Worm (Caenorhabditis elegans) whole organism, midembryonic: ENCODE results near the gene pycr-4.

ENCODE experiments used
- T22C8.4 ChIP-seq: fragments of 200-800 bp; sonication (Bioruptor generic); IDR thresholded peaks from 2 replicates; pipeline ENCODE4 v1.3.6; 2022; ENCODE audit warnings: missing genetic modification characterization, missing compliant biosample characterization
- cog-1 ChIP-seq: sonication (generic microtip); optimal IDR thresholded peaks from 2 replicates; lab custom pipeline; 2016; ENCODE audit warnings: missing genetic modification characterization, missing compliant biosample characterization
- flt-1 ChIP-seq: fragments of 200-800 bp; sonication (Bioruptor generic); IDR thresholded peaks from 2 replicates; pipeline ENCODE4 v1.3.6; 2022; ENCODE audit warnings: missing genetic modification characterization, missing compliant biosample characterization
- klf-2 ChIP-seq: fragments of 200-800 bp; sonication (Bioruptor generic); conservative IDR thresholded peaks from 2 replicates; pipeline ENCODE4 v1.3.6; 2022; ENCODE audit warnings: missing genetic modification reagents, missing genetic modification characterization, missing compliant biosample characterization
- med-1 ChIP-seq: sonication (generic microtip); optimal IDR thresholded peaks from 2 replicates; lab custom pipeline; 2017; ENCODE audit warnings: missing genetic modification characterization, mild to moderate bottlenecking, missing compliant biosample characterization, antibody characterized with exemption, missing genetic modification reagents; ENCODE audit not compliant: insufficient read depth
- ref-1 ChIP-seq: fragments of 200-800 bp; sonication (Bioruptor generic); conservative IDR thresholded peaks from 2 replicates; pipeline ENCODE4 v1.3.6; 2022; ENCODE audit warnings: missing genetic modification reagents, missing genetic modification characterization, missing compliant biosample characterization
- tab-1 ChIP-seq: fragments of 200-800 bp; sonication (Bioruptor generic); IDR thresholded peaks from 2 replicates; pipeline ENCODE4 v1.3.6; 2022; ENCODE audit warnings: missing genetic modification characterization, missing compliant biosample characterization
- ztf-23 ChIP-seq: fragments of 200-800 bp; sonication (Bioruptor generic); IDR thresholded peaks from 2 replicates; pipeline ENCODE4 v1.3.6; 2022; ENCODE audit warnings: missing genetic modification reagents, missing genetic modification characterization, missing compliant biosample characterization
- ztf-29 ChIP-seq: fragments of 200-800 bp; sonication (Bioruptor generic); IDR thresholded peaks from 2 replicates; pipeline ENCODE4 v1.3.6; 2022; ENCODE audit warnings: missing genetic modification reagents, missing genetic modification characterization, missing compliant biosample characterization

pycr-4 gene

DNA sequence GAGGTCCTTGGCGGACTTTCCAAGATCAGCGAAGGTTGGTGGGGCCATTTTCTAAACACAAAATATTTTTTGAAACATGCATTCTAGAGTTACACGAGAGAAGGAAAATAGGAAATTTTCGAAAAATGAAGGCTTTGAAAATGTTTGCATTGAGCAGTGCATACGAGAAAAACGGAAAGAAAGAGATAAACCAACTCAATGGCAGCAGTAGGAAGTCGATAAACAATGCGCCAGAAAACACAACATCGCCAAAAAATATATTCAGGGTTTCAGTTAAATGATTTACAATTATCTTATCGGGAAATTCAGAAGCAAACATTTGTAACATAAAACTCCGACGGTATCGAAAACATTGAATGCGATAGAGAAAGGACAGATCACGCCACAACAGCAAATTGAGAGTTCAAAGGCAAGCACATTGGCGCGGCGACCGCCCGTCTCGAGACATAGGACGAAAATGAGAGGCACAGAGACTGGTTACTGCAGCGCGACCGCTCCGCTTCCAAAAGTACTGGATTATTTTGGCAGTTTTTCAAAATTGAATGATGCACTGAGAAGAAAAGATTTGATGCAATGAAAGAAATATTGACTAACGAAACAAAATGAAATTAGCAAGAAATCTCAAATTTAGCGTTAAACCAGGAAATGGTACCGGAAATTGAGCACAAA lies 30.9 kb upstream of the pycr-4 start, which contains the start of the genes vdac-1 and R05G6.5:
Gene vdac-1 (minus strand): TSS at position 51 of the 669 bp plus-strand sequence.
Gene R05G6.5 (plus strand): TSS at position 527 of the 669 bp plus-strand sequence.
- TF ChIP-seq ztf-29 (GFP tag; lab: Robert Waterston, UW) (no peak), ztf-23 (GFP tag; lab: Robert Waterston, UW) (no peak), flt-1 (GFP tag; lab: Robert Waterston, UW) (0 out of 2 replicates have a peak, but pooled peaks have one; percentile 54), ref-1 (GFP tag; lab: Robert Waterston, UW) (no peak), T22C8.4 (GFP tag; lab: Robert Waterston, UW) (no peak), cog-1 (tag; lab: Kevin White, UChicago) (no peak)

DNA sequence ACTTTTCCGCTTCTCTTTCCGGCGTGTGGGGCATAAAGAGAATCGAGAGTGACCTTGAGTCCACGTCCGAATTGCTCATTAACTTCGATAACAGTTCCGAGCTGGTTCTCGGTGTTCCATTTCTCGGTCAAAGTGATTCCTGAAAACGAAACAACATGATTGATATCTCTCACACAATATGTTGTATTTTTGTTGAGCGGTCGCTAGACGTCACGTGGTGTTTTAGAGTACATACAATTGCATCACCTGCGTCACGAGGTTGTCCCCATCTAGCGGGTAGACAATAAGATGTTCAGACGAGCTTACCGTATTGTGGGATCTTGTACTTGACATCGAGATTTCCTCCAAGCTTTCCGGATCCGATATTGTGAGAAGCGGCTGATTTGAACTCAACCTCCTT lies 30.2 kb upstream of the pycr-4 start:
- TF ChIP-seq tab-1 (GFP tag; lab: Robert Waterston, UW) (no peak), flt-1 (GFP tag; lab: Robert Waterston, UW) (no peak), klf-2 (GFP tag; lab: Robert Waterston, UW) (no peak), ref-1 (GFP tag; lab: Robert Waterston, UW) (no peak), cog-1 (tag; lab: Kevin White, UChicago) (no peak), med-1 (GFP tag; lab: Kevin White, UChicago) (no peak), T22C8.4 (GFP tag; lab: Robert Waterston, UW) (no peak), ztf-29 (GFP tag; lab: Robert Waterston, UW) (no peak), ztf-23 (GFP tag; lab: Robert Waterston, UW) (no peak)

DNA sequence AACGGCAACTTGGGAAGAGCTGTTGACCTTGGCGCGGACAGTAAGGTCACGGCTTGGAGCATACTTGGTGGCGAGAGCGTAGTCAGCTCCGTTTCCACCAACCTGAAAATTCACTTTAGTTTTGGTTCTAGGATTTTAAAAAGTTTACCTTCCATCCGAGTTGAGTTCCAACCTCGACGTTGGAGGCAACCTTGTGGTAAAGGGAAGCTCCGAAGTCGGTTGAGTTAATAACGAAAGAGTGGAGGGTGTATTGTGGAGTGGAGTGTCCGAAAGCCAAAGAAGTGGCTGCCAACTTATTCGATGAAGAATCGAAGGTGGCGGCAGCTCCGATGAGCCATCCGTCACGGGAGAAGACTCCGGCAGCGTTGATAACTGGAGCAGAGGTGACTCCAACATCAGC lies 29.6 kb upstream of the pycr-4 start:
- no peak for TF ChIP-seq T22C8.4 (GFP tag; lab: Robert Waterston, UW)
- TF ChIP-seq klf-2 (GFP tag; lab: Robert Waterston, UW) = no peak
- TF ChIP-seq tab-1 (GFP tag; lab: Robert Waterston, UW) = no peak
- TF ChIP-seq ztf-23 (GFP tag; lab: Robert Waterston, UW) = no peak
- TF ChIP-seq ref-1 (GFP tag; lab: Robert Waterston, UW) = no peak
- no peak for TF ChIP-seq ztf-29 (GFP tag; lab: Robert Waterston, UW)
- TF ChIP-seq cog-1 (tag; lab: Kevin White, UChicago) = no peak
- no peak for TF ChIP-seq flt-1 (GFP tag; lab: Robert Waterston, UW)
- TF ChIP-seq med-1 (GFP tag; lab: Kevin White, UChicago) = no peak

DNA sequence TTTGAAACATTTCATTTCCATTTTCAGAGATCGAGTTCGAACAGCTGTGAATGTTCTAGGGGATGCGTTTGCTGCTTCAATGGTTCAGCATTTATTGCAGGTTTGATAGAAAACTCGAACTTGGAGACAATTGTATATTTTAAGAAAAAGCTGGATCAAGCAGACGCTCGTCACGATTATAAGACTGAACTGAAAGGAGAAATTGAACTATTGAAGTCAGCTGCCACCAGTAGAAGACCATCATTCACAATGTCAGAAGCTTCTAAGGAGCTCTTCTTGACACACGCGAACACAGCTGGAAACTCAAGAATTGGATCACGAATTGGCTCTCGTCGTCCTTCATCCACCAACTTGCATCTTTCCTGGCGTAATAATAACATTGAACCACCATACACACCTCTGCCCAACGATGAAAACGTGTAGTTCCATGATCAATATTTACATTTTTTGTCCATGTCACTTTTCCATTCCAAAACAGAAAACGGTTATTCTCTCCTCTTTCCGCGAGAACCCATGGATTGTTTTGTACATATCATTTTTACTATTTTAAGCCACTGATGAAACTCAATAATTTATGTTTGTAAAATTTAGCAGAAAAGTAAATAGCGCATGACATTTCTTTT lies 28.9 kb upstream of the pycr-4 start:
- TF ChIP-seq ztf-29 (GFP tag; lab: Robert Waterston, UW) = no peak
- no peak for TF ChIP-seq cog-1 (tag; lab: Kevin White, UChicago)
- no peak for TF ChIP-seq T22C8.4 (GFP tag; lab: Robert Waterston, UW)
- no peak for TF ChIP-seq ztf-23 (GFP tag; lab: Robert Waterston, UW)

DNA sequence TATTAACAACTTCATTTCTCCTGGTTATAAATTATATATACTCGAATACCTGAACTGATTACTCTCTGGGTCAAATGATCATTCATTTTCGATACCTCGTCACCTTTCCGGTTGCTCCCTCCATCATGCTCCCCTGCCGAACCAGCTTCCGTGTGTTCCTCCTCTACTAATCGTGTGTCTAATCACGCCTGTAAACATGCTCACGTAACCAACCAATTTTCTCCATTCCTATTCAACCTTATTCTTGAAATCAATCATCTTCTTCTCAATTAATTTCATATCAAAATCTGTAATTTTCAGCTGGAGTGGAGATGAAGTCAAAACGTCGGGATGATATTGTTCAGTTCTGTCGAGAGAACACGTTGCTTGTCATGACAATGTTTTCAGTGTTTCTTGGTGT lies 26.2 kb upstream of the pycr-4 start, which contains the start of gene glt-6:
Gene glt-6 (plus strand): TSS at position 301 of the 400 bp plus-strand sequence.
- no peak for TF ChIP-seq med-1 (GFP tag; lab: Kevin White, UChicago)

DNA sequence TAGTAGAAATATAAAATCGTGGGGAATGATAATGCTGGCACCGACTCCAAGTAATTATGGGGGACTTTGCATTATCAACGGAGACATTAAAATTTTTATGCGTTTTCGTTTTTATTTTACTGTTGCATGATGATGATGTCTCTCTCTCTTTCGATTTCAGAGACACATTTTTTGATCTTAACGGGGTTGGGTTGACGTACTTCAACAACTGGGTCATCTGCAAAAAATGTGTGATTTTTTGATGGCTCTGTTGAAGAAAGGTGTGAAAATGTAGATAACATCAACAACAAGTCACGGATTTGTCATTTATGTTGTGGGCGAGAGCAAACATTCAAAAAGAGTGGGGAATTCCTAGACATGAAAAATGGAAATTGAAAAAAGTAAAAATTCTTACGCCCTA lies 24.2 kb upstream of the pycr-4 start, which contains the start of gene F55G1.15:
Gene F55G1.15 (minus strand): TSS at position 101 of the 400 bp plus-strand sequence.
- no peak for TF ChIP-seq ztf-29 (GFP tag; lab: Robert Waterston, UW)

DNA sequence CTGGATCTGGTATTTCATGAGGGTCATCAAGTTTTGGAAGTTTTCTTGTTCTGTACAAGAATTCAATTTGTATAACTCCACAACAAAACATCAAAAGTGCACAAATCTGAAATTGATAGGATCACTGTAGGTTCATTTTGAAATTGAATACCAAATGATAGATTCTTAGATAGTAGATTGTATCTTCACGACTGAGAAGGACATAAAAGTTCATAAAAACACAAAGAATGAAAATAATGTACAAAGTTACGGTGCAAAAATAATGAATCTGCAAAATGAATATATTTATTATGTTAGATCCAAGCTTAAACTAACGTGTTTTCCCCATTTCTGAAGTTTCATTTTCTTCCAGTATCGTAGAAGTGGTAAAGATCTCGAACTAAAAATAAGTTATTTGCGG lies 23.8 kb upstream of the pycr-4 start:
- TF ChIP-seq T22C8.4 (GFP tag; lab: Robert Waterston, UW) (no peak), tab-1 (GFP tag; lab: Robert Waterston, UW) (no peak), med-1 (GFP tag; lab: Kevin White, UChicago) (no peak), ztf-29 (GFP tag; lab: Robert Waterston, UW) (no peak), ztf-23 (GFP tag; lab: Robert Waterston, UW) (no peak), klf-2 (GFP tag; lab: Robert Waterston, UW) (no peak)

DNA sequence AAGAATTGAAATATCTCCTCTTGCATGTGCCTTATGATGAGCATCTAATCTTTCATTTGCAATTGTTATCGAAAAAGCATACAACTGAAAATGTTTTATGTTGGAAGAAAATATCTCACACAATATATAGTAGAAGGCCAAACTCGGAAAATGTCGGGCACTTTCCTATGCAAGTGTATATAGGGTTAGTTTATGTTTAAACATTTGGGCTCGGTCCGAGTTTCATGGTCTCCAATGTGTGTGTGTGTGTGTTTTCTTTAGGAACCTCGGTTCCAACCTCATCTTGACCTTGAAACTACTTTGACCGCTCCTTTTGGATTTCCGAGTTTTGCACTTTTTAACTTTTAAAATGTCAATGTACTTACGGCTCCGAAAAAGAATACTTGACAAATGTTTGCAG lies 22.2 kb upstream of the pycr-4 start:
- TF ChIP-seq tab-1 (GFP tag; lab: Robert Waterston, UW) (no peak), ztf-23 (GFP tag; lab: Robert Waterston, UW) (no peak), cog-1 (tag; lab: Kevin White, UChicago) (no peak), ztf-29 (GFP tag; lab: Robert Waterston, UW) (no peak), T22C8.4 (GFP tag; lab: Robert Waterston, UW) (no peak), klf-2 (GFP tag; lab: Robert Waterston, UW) (no peak), ref-1 (GFP tag; lab: Robert Waterston, UW) (no peak), flt-1 (GFP tag; lab: Robert Waterston, UW) (no peak), med-1 (GFP tag; lab: Kevin White, UChicago) (no peak)

DNA sequence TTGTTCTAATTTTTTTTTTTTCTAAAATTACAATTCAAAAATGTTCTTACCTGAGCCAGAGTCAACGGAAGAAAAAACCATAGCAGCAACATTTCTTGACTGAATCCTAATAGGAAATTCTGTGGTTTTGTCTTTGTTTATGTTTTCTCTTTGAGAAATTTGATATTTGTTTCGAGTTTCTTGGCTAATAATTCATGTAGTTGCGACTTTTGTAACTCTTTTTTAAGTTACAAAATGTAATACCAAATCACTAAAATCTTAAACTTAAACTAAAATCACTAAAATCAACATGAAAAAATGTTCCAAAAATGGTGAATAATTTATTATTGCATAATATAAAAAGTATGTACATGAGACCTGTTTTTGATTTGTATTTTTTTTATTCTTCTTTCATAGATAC lies 20.7 kb upstream of the pycr-4 start, which contains the start of gene egas-4:
Gene egas-4 (minus strand): TSS at position 101 of the 400 bp plus-strand sequence.
- no peak for TF ChIP-seq ztf-23 (GFP tag; lab: Robert Waterston, UW)
- TF ChIP-seq ref-1 (GFP tag; lab: Robert Waterston, UW) = no peak
- no peak for TF ChIP-seq med-1 (GFP tag; lab: Kevin White, UChicago)
- no peak for TF ChIP-seq klf-2 (GFP tag; lab: Robert Waterston, UW)
- no peak for TF ChIP-seq flt-1 (GFP tag; lab: Robert Waterston, UW)
- no peak for TF ChIP-seq tab-1 (GFP tag; lab: Robert Waterston, UW)
